Fruit fly (Drosophila melanogaster): ENCODE measurements around the gene CG42685.
"Not testable (repeated sequence)": the region's sequence is repeated elsewhere in the genome, so short reads cannot be mapped to it uniquely, and the experiment has no call there.

The CG42685 gene

dm6 chr2L:14730077-14730476 lies at the start of gene CG42685:
Gene CG42685, minus strand, starts transcription at chr2L:14730177.
- no peak for TF ChIP-seq CG8478 (optimal IDR thresholded peaks at IDR 0.05)
- TF ChIP-seq Dll (optimal IDR thresholded peaks at IDR 0.05): no peak
- TF ChIP-seq EcR (GFP tag; optimal IDR thresholded peaks at IDR 0.05): no peak
- no peak for TF ChIP-seq pan (optimal IDR thresholded peaks at IDR 0.05)

DNA sequence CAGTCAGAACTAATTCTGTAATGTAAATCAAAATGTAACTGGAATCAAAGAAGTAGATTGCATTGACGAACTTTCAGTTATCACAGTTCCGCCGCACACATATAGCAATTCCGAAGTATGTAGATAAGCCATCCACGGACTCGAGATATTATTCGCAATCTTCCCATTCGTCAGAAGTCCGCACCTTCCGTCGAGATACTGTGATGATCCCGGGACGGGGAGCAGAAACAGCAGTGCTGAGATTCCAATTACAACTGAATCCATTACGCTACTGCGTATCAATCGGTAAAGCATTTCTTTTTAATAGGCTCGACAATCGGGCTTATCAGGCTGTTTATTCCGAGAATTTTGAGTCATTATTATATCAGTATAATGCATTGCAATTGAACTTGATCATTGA lies 44.7 kb upstream of the CG42685 start, which contains the start of gene CG4650:
Gene CG4650, minus strand, starts transcription at position 269 of the 400 bp plus-strand sequence.
- TF ChIP-seq EcR (GFP tag; optimal IDR thresholded peaks at IDR 0.05) (no peak), pan (optimal IDR thresholded peaks at IDR 0.05) (no peak), usp (GFP tag; optimal IDR thresholded peaks at IDR 0.05) (no peak), Dll (optimal IDR thresholded peaks at IDR 0.05) (no peak), CG8478 (optimal IDR thresholded peaks at IDR 0.05) (no peak), psq (optimal IDR thresholded peaks at IDR 0.05) (no peak)

DNA sequence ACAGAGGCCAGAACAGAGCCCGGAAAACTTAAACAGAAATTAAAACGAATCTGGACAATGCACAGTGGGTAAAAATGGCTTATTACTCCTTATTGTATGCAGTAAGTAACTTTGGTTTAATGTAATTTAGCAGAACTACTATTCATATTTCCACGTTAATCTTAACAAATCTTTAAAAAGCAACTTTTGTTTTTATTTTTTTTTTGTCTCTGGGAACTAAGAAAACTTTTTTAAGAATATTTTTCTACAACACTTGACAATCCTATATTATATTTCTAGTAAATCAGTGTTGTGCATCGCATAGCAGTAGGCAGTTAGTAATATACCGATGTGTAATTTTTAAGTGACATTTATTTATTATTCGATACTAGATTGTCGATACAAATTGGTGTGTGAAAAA lies 35.6 kb upstream of the CG42685 start, which contains the start of gene CG4701:
Gene CG4701, plus strand, starts transcription at position 301 of the 400 bp plus-strand sequence.
- no peak for TF ChIP-seq EcR (GFP tag; optimal IDR thresholded peaks at IDR 0.05)
- no peak for TF ChIP-seq usp (GFP tag; optimal IDR thresholded peaks at IDR 0.05)
- no peak for TF ChIP-seq pan (optimal IDR thresholded peaks at IDR 0.05)
- TF ChIP-seq CG8478 (optimal IDR thresholded peaks at IDR 0.05): no peak
- TF ChIP-seq psq (optimal IDR thresholded peaks at IDR 0.05): no peak
- no peak for TF ChIP-seq Dll (optimal IDR thresholded peaks at IDR 0.05)

dm6 chr2L:14762465-14762864 lies 32.5 kb upstream of the CG42685 start, which contains the start of gene CSN1a:
Gene CSN1a, plus strand, starts transcription at chr2L:14762765.
- TF ChIP-seq CG8478 (optimal IDR thresholded peaks at IDR 0.05) (no peak), EcR (GFP tag; optimal IDR thresholded peaks at IDR 0.05) (no peak), usp (GFP tag; optimal IDR thresholded peaks at IDR 0.05) (no peak), pan (optimal IDR thresholded peaks at IDR 0.05) (no peak), psq (optimal IDR thresholded peaks at IDR 0.05) (no peak), Dll (optimal IDR thresholded peaks at IDR 0.05) (no peak)

DNA sequence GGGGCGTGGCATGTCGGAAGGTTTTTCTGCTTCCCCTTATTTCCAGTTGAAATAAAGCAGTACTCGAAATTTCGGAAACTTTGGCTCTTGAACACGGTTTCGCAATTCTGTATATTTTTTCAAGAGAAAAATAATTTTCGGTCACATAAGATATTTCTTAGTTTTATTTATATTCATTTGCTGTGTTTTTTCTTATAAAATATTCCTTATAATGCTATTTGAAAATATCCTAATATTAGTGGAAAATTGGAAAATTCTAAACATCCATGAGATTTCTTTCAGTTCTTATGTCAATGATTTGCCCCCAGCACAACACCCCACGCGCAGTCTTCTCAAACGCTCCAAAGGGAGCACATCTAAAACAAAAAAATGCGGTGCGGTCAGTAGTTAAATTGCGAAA lies 30.5 kb upstream of the CG42685 start, which contains the start of gene CG4691:
Gene CG4691, plus strand, starts transcription at position 301 of the 400 bp plus-strand sequence.
- TF ChIP-seq CG8478 (optimal IDR thresholded peaks at IDR 0.05): no peak
- TF ChIP-seq Dll (optimal IDR thresholded peaks at IDR 0.05): no peak
- no peak for TF ChIP-seq EcR (GFP tag; optimal IDR thresholded peaks at IDR 0.05)
- no peak for TF ChIP-seq pan (optimal IDR thresholded peaks at IDR 0.05)
- no peak for TF ChIP-seq usp (GFP tag; optimal IDR thresholded peaks at IDR 0.05)
- no peak for TF ChIP-seq psq (optimal IDR thresholded peaks at IDR 0.05)

DNA sequence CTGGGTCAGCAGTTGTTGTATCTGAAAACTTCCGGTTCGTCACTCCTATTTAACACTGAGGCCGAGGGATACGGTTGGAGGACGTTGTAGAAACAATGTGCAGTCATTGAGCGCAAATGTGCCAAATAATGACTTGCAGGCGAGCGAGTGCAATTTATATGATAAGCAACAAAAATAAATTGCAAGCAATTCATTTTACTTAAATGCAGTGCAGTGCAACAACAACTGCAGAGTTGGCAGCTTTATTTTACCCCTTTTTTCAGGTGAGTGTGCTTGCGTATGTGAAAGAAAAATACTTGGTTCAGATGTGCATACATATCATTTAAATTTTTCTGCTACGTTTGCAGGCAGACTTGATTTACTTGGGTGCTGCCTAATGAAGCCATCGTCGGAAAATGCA lies 16.1 kb upstream of the CG42685 start:
- TF ChIP-seq CG8478 (optimal IDR thresholded peaks at IDR 0.05) (no peak), psq (optimal IDR thresholded peaks at IDR 0.05) (no peak), Dll (optimal IDR thresholded peaks at IDR 0.05) (no peak), EcR (GFP tag; optimal IDR thresholded peaks at IDR 0.05) (no peak), pan (optimal IDR thresholded peaks at IDR 0.05) (no peak), usp (GFP tag; optimal IDR thresholded peaks at IDR 0.05) (no peak)

- no peak for TF ChIP-seq pan (optimal IDR thresholded peaks at IDR 0.05)
- TF ChIP-seq CG8478 (optimal IDR thresholded peaks at IDR 0.05): no peak
- TF ChIP-seq EcR (GFP tag; optimal IDR thresholded peaks at IDR 0.05): no peak
- no peak for TF ChIP-seq usp (GFP tag; optimal IDR thresholded peaks at IDR 0.05)
- no peak for TF ChIP-seq psq (optimal IDR thresholded peaks at IDR 0.05)
- no peak for TF ChIP-seq Dll (optimal IDR thresholded peaks at IDR 0.05)
These were observed 15.1 kb upstream of the CG42685 start, which contains the start of gene CG42587 for dm6 chr2L:14745068-14745467. Gene CG42587, minus strand, starts transcription at chr2L:14745210.

- no peak for TF ChIP-seq CG8478 (optimal IDR thresholded peaks at IDR 0.05)
- TF ChIP-seq psq (optimal IDR thresholded peaks at IDR 0.05): no peak
- TF ChIP-seq Dll (optimal IDR thresholded peaks at IDR 0.05): no peak
- TF ChIP-seq EcR (GFP tag; optimal IDR thresholded peaks at IDR 0.05): no peak
- TF ChIP-seq pan (optimal IDR thresholded peaks at IDR 0.05): no peak
These were observed 14.1 kb upstream of the CG42685 start, which contains the start of gene CG42681 for dm6 chr2L:14744121-14744520. Gene CG42681, plus strand, starts transcription at chr2L:14744421.

- no peak for TF ChIP-seq usp (GFP tag; optimal IDR thresholded peaks at IDR 0.05)
- no peak for TF ChIP-seq EcR (GFP tag; optimal IDR thresholded peaks at IDR 0.05)
- no peak for TF ChIP-seq Dll (optimal IDR thresholded peaks at IDR 0.05)
- no peak for TF ChIP-seq CG8478 (optimal IDR thresholded peaks at IDR 0.05)
- no peak for TF ChIP-seq pan (optimal IDR thresholded peaks at IDR 0.05)
- TF ChIP-seq psq (optimal IDR thresholded peaks at IDR 0.05): no peak
These were observed 13.4 kb upstream of the CG42685 start for dm6 chr2L:14743337-14743736.

- TF ChIP-seq pan, CG8478, Dll (optimal IDR thresholded peaks at IDR 0.05): not testable (repeated sequence)
These were observed 12.9 kb upstream of the CG42685 start, which contains the start of gene CG34166 for dm6 chr2L:14742893-14743292. Gene CG34166, plus strand, starts transcription at chr2L:14743193.

dm6 chr2L:14741740-14742139 lies 11.8 kb upstream of the CG42685 start, which contains the start of gene CG42586:
Gene CG42586, minus strand, starts transcription at chr2L:14741840.
- not testable (repeated sequence) for TF ChIP-seq CG8478, pan, Dll (optimal IDR thresholded peaks at IDR 0.05)

DNA sequence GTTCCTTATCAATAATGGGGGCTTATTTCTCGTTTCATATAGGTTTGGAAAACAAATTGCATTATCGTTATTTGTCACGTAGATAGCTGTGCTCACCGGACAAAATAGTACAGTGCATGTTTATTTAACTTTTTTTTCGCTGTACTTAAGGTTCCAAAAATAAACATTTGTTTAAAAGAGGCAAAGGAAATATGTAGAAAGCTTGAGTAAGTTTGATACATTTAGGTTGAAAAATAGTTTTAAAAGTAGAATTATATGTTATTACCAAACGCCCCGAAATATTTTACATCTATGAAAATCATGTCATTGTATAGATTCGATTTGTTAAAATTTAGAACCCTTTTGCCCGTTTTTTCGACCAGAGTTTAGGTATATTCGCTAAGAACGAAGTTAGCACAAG lies 9.6 kb upstream of the CG42685 start, which contains the start of gene CG42585:
Gene CG42585, plus strand, starts transcription at position 301 of the 400 bp plus-strand sequence.
- not testable (repeated sequence) for TF ChIP-seq pan (optimal IDR thresholded peaks at IDR 0.05); CG8478 (optimal IDR thresholded peaks at IDR 0.05); EcR (GFP tag; optimal IDR thresholded peaks at IDR 0.05)

- not testable (repeated sequence) for TF ChIP-seq Dll (optimal IDR thresholded peaks at IDR 0.05); usp (GFP tag; optimal IDR thresholded peaks at IDR 0.05); EcR (GFP tag; optimal IDR thresholded peaks at IDR 0.05)
These were observed 7.7 kb upstream of the CG42685 start, which contains the start of gene CG31775 for dm6 chr2L:14737669-14738068. Gene CG31775, minus strand, starts transcription at chr2L:14737769.
